Worm (Caenorhabditis elegans): Measurements from ENCODE around the gene fbxb-57.

ce11 chrV:19259403-19259802 lies 29.2 kb upstream of the fbxb-57 start:
- TF ChIP-seq dao-5 (tag; optimal IDR thresholded peaks at IDR 0.05) (no peak), W03F9.2 (tag; optimal IDR thresholded peaks at IDR 0.05) (no peak), him-1 (tag; optimal IDR thresholded peaks at IDR 0.05) (no peak)

Measured in whole organism, L4/young adult.